Worm (Caenorhabditis elegans) whole organism, late embryonic: ENCODE results near the gene F10A3.4.

Experiments
- K09A11.1 ChIP-seq: sonication (generic microtip); optimal IDR thresholded peaks from 2 replicates; lab custom pipeline; 2017; ENCODE audit warnings: antibody characterized with exemption, mild to moderate bottlenecking, missing genetic modification characterization, missing compliant biosample characterization; ENCODE audit not compliant: insufficient read depth
- T23F11.4 ChIP-seq: fragments of 200-800 bp; sonication (Bioruptor generic); optimal IDR thresholded peaks from 2 replicates; lab custom pipeline; 2018; ENCODE audit warnings: mild to moderate bottlenecking, missing genetic modification characterization, missing compliant biosample characterization
- ahr-1 ChIP-seq: sonication (generic microtip); optimal IDR thresholded peaks from 2 replicates; lab custom pipeline; 2016; ENCODE audit warnings: missing genetic modification characterization, missing compliant biosample characterization
- ama-1 ChIP-seq: fragments of 150-350 bp; optimal IDR thresholded peaks from 2 replicates; lab custom pipeline; 2014
- ceh-14 ChIP-seq: sonication (generic microtip); optimal IDR thresholded peaks from 2 replicates; lab custom pipeline; 2016; ENCODE audit warnings: missing genotype, missing genetic modification characterization, missing compliant biosample characterization
- ceh-18 ChIP-seq: sonication (generic microtip); optimal IDR thresholded peaks from 2 replicates; lab custom pipeline; 2016; ENCODE audit warnings: missing genetic modification characterization, missing compliant biosample characterization
- ceh-30 ChIP-seq: fragments of 150-350 bp; optimal IDR thresholded peaks from 2 replicates; lab custom pipeline; 2014; ENCODE audit warnings: missing biosample characterization, missing genetic modification characterization
- ceh-45 ChIP-seq: fragments of 200-800 bp; sonication (Bioruptor generic); IDR thresholded peaks from 2 replicates; pipeline ENCODE4 v1.3.6; 2022; ENCODE audit warnings: missing genetic modification reagents, missing genetic modification characterization, missing compliant biosample characterization
- ceh-48 ChIP-seq: sonication (generic microtip); optimal IDR thresholded peaks from 2 replicates; lab custom pipeline; 2016; ENCODE audit warnings: missing genetic modification characterization, inconsistent platforms, missing compliant biosample characterization
- ceh-6 ChIP-seq: fragments of 200-800 bp; sonication (Bioruptor generic); optimal IDR thresholded peaks from 2 replicates; lab custom pipeline; 2018; ENCODE audit warnings: mild to moderate bottlenecking, missing genetic modification characterization, missing compliant biosample characterization
- che-1 ChIP-seq: sonication (generic microtip); optimal IDR thresholded peaks from 2 replicates; lab custom pipeline; 2016; ENCODE audit warnings: mild to moderate bottlenecking, missing genetic modification characterization, missing compliant biosample characterization
- dmd-4 ChIP-seq: sonication (generic microtip); optimal IDR thresholded peaks from 2 replicates; lab custom pipeline; 2016; ENCODE audit warnings: borderline replicate concordance, missing genetic modification characterization, missing compliant biosample characterization
- dve-1 ChIP-seq: sonication (generic microtip); optimal IDR thresholded peaks from 2 replicates; lab custom pipeline; 2017; ENCODE audit warnings: antibody characterized with exemption, mild to moderate bottlenecking, missing genetic modification characterization, missing compliant biosample characterization
- elt-2 ChIP-seq: sonication (generic microtip); optimal IDR thresholded peaks from 2 replicates; lab custom pipeline; 2016; ENCODE audit warnings: missing genetic modification reagents, missing genetic modification characterization, missing compliant biosample characterization
- ets-4 ChIP-seq: sonication (generic microtip); optimal IDR thresholded peaks from 2 replicates; lab custom pipeline; 2016; ENCODE audit warnings: missing genetic modification characterization, missing compliant biosample characterization
- fax-1 ChIP-seq: sonication (generic microtip); optimal IDR thresholded peaks from 2 replicates; lab custom pipeline; 2016; ENCODE audit warnings: missing genotype, missing genetic modification characterization, missing compliant biosample characterization
- gmeb-2 ChIP-seq: sonication (generic microtip); optimal IDR thresholded peaks from 2 replicates; lab custom pipeline; 2016; ENCODE audit warnings: missing genetic modification characterization, inconsistent platforms, missing compliant biosample characterization
- hlh-30 ChIP-seq: sonication (generic microtip); optimal IDR thresholded peaks from 2 replicates; lab custom pipeline; 2017; ENCODE audit warnings: antibody characterized with exemption, missing genetic modification characterization, missing compliant biosample characterization; ENCODE audit not compliant: insufficient read depth
- lim-6 ChIP-seq: sonication (generic microtip); optimal IDR thresholded peaks from 2 replicates; lab custom pipeline; 2016; ENCODE audit warnings: missing genetic modification characterization, missing compliant biosample characterization
- lin-11 ChIP-seq: fragments of 200-800 bp; sonication (Bioruptor generic); optimal IDR thresholded peaks from 2 replicates; lab custom pipeline; 2018; ENCODE audit warnings: mild to moderate bottlenecking, missing genetic modification characterization, missing compliant biosample characterization
- nhr-11 ChIP-seq: fragments of 150-350 bp; optimal IDR thresholded peaks from 2 replicates; lab custom pipeline; 2014; ENCODE audit warnings: missing biosample characterization, missing genetic modification characterization
- nhr-232 ChIP-seq: sonication (generic microtip); optimal IDR thresholded peaks from 2 replicates; lab custom pipeline; 2016; ENCODE audit warnings: missing genetic modification characterization, missing compliant biosample characterization
- npax-4 ChIP-seq: sonication (generic microtip); optimal IDR thresholded peaks from 2 replicates; lab custom pipeline; 2016; ENCODE audit warnings: missing genetic modification characterization, missing compliant biosample characterization
- odd-2 ChIP-seq: sonication (generic microtip); optimal IDR thresholded peaks from 2 replicates; lab custom pipeline; 2017; ENCODE audit warnings: antibody characterized with exemption, mild to moderate bottlenecking, missing genetic modification characterization, missing compliant biosample characterization
- pag-3 ChIP-seq: sonication (generic microtip); optimal IDR thresholded peaks from 2 replicates; lab custom pipeline; 2016; ENCODE audit warnings: missing compliant biosample characterization, missing genetic modification characterization, borderline replicate concordance
- pat-9 ChIP-seq: fragments of 200-800 bp; sonication (Bioruptor generic); optimal IDR thresholded peaks from 2 replicates; lab custom pipeline; 2018; ENCODE audit warnings: mild to moderate bottlenecking, missing genetic modification characterization, moderate library complexity, missing compliant biosample characterization
- pha-4 ChIP-seq: fragments of 150-350 bp; optimal IDR thresholded peaks from 2 replicates; lab custom pipeline; 2018; ENCODE audit warnings: missing biosample characterization, missing genetic modification reagents, missing genetic modification characterization
- pros-1 ChIP-seq: fragments of 150-350 bp; optimal IDR thresholded peaks from 2 replicates; lab custom pipeline; 2014; ENCODE audit warnings: missing biosample characterization, missing genetic modification reagents, missing genetic modification characterization
- ref-2 ChIP-seq: sonication (generic microtip); optimal IDR thresholded peaks from 2 replicates; lab custom pipeline; 2016; ENCODE audit warnings: missing genetic modification characterization, missing compliant biosample characterization
- rnt-1 ChIP-seq: sonication (generic microtip); optimal IDR thresholded peaks from 2 replicates; lab custom pipeline; 2016; ENCODE audit warnings: missing genetic modification characterization, missing compliant biosample characterization
- syd-9 ChIP-seq: sonication (generic microtip); optimal IDR thresholded peaks from 2 replicates; lab custom pipeline; 2016; ENCODE audit warnings: mild to moderate bottlenecking, missing genetic modification characterization, moderate library complexity, missing compliant biosample characterization
- tbx-2 ChIP-seq: sonication (generic microtip); optimal IDR thresholded peaks from 2 replicates; lab custom pipeline; 2016; ENCODE audit warnings: missing genetic modification characterization, missing compliant biosample characterization
- tbx-7 ChIP-seq: sonication (generic microtip); optimal IDR thresholded peaks from 2 replicates; lab custom pipeline; 2016; ENCODE audit warnings: missing genotype, missing genetic modification characterization, missing compliant biosample characterization
- unc-42 ChIP-seq: sonication (generic microtip); optimal IDR thresholded peaks from 2 replicates; lab custom pipeline; 2016; ENCODE audit warnings: missing genotype, missing genetic modification characterization, missing compliant biosample characterization
- unc-55 ChIP-seq: sonication (generic microtip); optimal IDR thresholded peaks from 2 replicates; lab custom pipeline; 2017; ENCODE audit warnings: missing biosample characterization, missing genetic modification reagents, missing genetic modification characterization
- unc-86 ChIP-seq: sonication (generic microtip); optimal IDR thresholded peaks from 2 replicates; lab custom pipeline; 2016; ENCODE audit warnings: missing genetic modification characterization, missing compliant biosample characterization
- zip-5 ChIP-seq: sonication (generic microtip); optimal IDR thresholded peaks from 2 replicates; lab custom pipeline; 2016; ENCODE audit warnings: missing genetic modification characterization, missing compliant biosample characterization
- ztf-16 ChIP-seq: sonication (generic microtip); optimal IDR thresholded peaks from 2 replicates; lab custom pipeline; 2017; ENCODE audit warnings: missing genetic modification characterization, missing compliant biosample characterization

F10A3.4 gene

ce11 chrV:16120499-16120898 lies 28.4 kb upstream of the F10A3.4 start:
- TF ChIP-seq syd-9 (no peak), lim-6 (no peak), ceh-14 (tag; lab: Kevin White, UChicago) (no peak)

ce11 chrV:16120922-16121321 lies 28.0 kb upstream of the F10A3.4 start, which contains the start of gene skr-3:
Gene skr-3 (plus strand): TSS chrV:16121084.
- TF ChIP-seq tbx-7 (no peak), ztf-16 (tag; lab: Kevin White, UChicago) (no peak), ets-4 (tag; lab: Kevin White, UChicago) (no peak), ceh-30 (tag; lab: Kevin White, UChicago) (no peak), elt-2 (tag; lab: Kevin White, UChicago) (no peak), ceh-18 (tag; lab: Kevin White, UChicago) (no peak), ahr-1 (no peak), ceh-48 (no peak), pha-4 (no peak), nhr-232 (tag; lab: Kevin White, UChicago) (no peak), K09A11.1 (tag; lab: Kevin White, UChicago) (no peak)

- no peak for TF ChIP-seq tbx-2 (tag; lab: Kevin White, UChicago)
- TF ChIP-seq unc-42 (tag; lab: Kevin White, UChicago) = no peak
- no peak for TF ChIP-seq nhr-11 (tag; lab: Kevin White, UChicago)
- no peak for TF ChIP-seq pha-4
- TF ChIP-seq unc-55 (GFP tag; lab: Kevin White, UChicago) = no peak
- TF ChIP-seq ceh-30 (tag; lab: Kevin White, UChicago) = no peak
- no peak for TF ChIP-seq ama-1 (lab: Kevin White, UChicago)
- TF ChIP-seq pros-1 = no peak
- TF ChIP-seq ceh-6 (GFP tag; lab: Kevin White, UChicago) = no peak
- no peak for TF ChIP-seq hlh-30 (tag; lab: Kevin White, UChicago)
- TF ChIP-seq gmeb-2 (tag; lab: Kevin White, UChicago) = no peak
- no peak for TF ChIP-seq rnt-1 (tag; lab: Kevin White, UChicago)
- TF ChIP-seq pat-9 = no peak
- TF ChIP-seq unc-86 (tag; lab: Kevin White, UChicago) = no peak
- TF ChIP-seq che-1 (tag; lab: Kevin White, UChicago) = no peak
- no peak for TF ChIP-seq zip-5 (tag; lab: Kevin White, UChicago)
- TF ChIP-seq fax-1 (tag; lab: Kevin White, UChicago) = no peak
- TF ChIP-seq ceh-45 (GFP tag; lab: Robert Waterston, UW) = no peak
These were observed 27.5 kb upstream of the F10A3.4 start for ce11 chrV:16121451-16121850.

ce11 chrV:16124739-16125138 lies 24.2 kb upstream of the F10A3.4 start, which contains the start of gene nhr-111:
Gene nhr-111 (minus strand): TSS chrV:16124839.
- TF ChIP-seq hlh-30 (tag; lab: Kevin White, UChicago) = no peak
- TF ChIP-seq ceh-45 (GFP tag; lab: Robert Waterston, UW) = no peak
- TF ChIP-seq fax-1 (tag; lab: Kevin White, UChicago) = no peak
- no peak for TF ChIP-seq ref-2
- TF ChIP-seq lin-11 (tag; lab: Kevin White, UChicago) = no peak
- no peak for TF ChIP-seq dmd-4
- no peak for TF ChIP-seq odd-2 (tag; lab: Kevin White, UChicago)
- no peak for TF ChIP-seq dve-1
- TF ChIP-seq che-1 (tag; lab: Kevin White, UChicago) = no peak
- TF ChIP-seq ahr-1 = no peak
- TF ChIP-seq npax-4 = no peak
- TF ChIP-seq nhr-11 (tag; lab: Kevin White, UChicago) = no peak
- no peak for TF ChIP-seq T23F11.4 (GFP tag; lab: Kevin White, UChicago)
- no peak for TF ChIP-seq pag-3 (tag; lab: Kevin White, UChicago)
- TF ChIP-seq, all 69 proteins: peak for 0
